Worm (Caenorhabditis elegans) whole organism, mixed stage, embryonic: ENCODE results near the gene K02F6.5.

ENCODE experiments used
- ces-1 ChIP-seq: fragments of 150-350 bp; optimal IDR thresholded peaks from 2 replicates; lab custom pipeline; 2014; ENCODE audit warnings: missing biosample characterization, missing genetic modification reagents, missing genetic modification characterization
- elt-1 ChIP-seq: sonication (generic microtip); optimal IDR thresholded peaks from 2 replicates; lab custom pipeline; 2017; ENCODE audit warnings: missing genetic modification characterization, mild to moderate bottlenecking, missing compliant biosample characterization, antibody characterized with exemption, moderate library complexity, borderline replicate concordance; ENCODE audit not compliant: insufficient read depth
- lin-13 ChIP-seq: fragments of 150-350 bp; optimal IDR thresholded peaks from 2 replicates; lab custom pipeline; 2014; ENCODE audit warnings: missing biosample characterization, missing genetic modification characterization
- mab-5 ChIP-seq: fragments of 150-350 bp; optimal IDR thresholded peaks from 2 replicates; lab custom pipeline; 2014; ENCODE audit warnings: missing biosample characterization, missing genetic modification characterization
- nhr-12 ChIP-seq: fragments of 150-350 bp; optimal IDR thresholded peaks from 2 replicates; lab custom pipeline; 2014; ENCODE audit warnings: missing biosample characterization, missing genetic modification characterization
- nhr-237 ChIP-seq: fragments of 150-350 bp; optimal IDR thresholded peaks from 2 replicates; lab custom pipeline; 2014; ENCODE audit warnings: missing biosample characterization, missing genetic modification characterization
- nhr-28 ChIP-seq: fragments of 150-350 bp; optimal IDR thresholded peaks from 2 replicates; lab custom pipeline; 2014; ENCODE audit warnings: missing biosample characterization, missing genetic modification characterization
- nhr-76 ChIP-seq: sonication (generic microtip); optimal IDR thresholded peaks from 2 replicates; lab custom pipeline; 2017; ENCODE audit warnings: missing biosample characterization, missing genetic modification characterization
- sem-2 ChIP-seq: fragments of 200-800 bp; sonication (Bioruptor generic); optimal IDR thresholded peaks from 2 replicates; lab custom pipeline; 2018; ENCODE audit warnings: mild to moderate bottlenecking, missing genetic modification characterization, missing compliant biosample characterization
- snpc-4 ChIP-seq: fragments of 150-350 bp; optimal IDR thresholded peaks from 2 replicates; lab custom pipeline; 2014; ENCODE audit warnings: missing biosample characterization, missing genetic modification characterization
- sptf-1 ChIP-seq: sonication (generic microtip); optimal IDR thresholded peaks from 2 replicates; lab custom pipeline; 2017; ENCODE audit warnings: mild to moderate bottlenecking, missing genetic modification characterization, moderate library complexity, missing compliant biosample characterization
- tbx-8 ChIP-seq: fragments of 200-800 bp; sonication (Bioruptor generic); optimal IDR thresholded peaks from 2 replicates; lab custom pipeline; 2018; ENCODE audit warnings: mild to moderate bottlenecking, missing genetic modification characterization, moderate library complexity, missing compliant biosample characterization
- unc-39 ChIP-seq: fragments of 150-350 bp; optimal IDR thresholded peaks from 2 replicates; lab custom pipeline; 2014; ENCODE audit warnings: missing biosample characterization, missing genetic modification characterization
- unc-62 ChIP-seq: fragments of 150-350 bp; optimal IDR thresholded peaks from 2 replicates; lab custom pipeline; 2014; ENCODE audit warnings: missing biosample characterization, missing genetic modification reagents, missing genetic modification characterization

DNA sequence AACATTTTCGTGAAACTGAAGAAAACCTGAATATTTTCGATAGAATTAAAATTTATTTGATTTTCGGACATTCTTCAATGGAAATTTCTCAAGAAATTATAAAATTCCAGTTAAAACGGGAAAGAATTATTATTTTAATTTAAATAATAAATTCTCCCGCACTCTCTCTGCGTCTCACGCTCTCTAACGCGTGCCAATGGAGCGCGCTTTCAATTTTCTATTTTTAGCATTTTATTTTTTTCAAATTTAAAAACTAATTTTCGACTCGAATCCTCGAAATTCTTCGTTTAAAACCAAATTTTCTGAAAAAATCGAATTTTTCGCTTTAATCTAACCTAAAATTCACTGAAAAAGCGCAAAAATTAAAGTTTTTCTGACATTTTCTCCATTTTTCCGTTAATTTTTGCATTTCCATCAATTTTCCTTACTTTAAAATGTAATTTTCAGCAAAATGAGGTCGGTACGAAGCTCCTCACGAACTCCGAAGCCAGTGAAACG is 30.1 kb upstream of the K02F6.5 start, which contains the start of gene gbas-1:
- TF ChIP-seq sptf-1 (tag; lab: Kevin White, UChicago) (no peak), lin-13 (tag; lab: Kevin White, UChicago) (no peak), snpc-4 (tag; lab: Kevin White, UChicago) (no peak), nhr-237 (peak; percentile 2), tbx-8 (no peak), nhr-76 (no peak), nhr-28 (tag; lab: Kevin White, UChicago) (no peak), ces-1 (peak; percentile 34), sem-2 (GFP tag; lab: Kevin White, UChicago) (no peak), elt-1 (tag; lab: Kevin White, UChicago) (no peak), nhr-12 (tag; lab: Kevin White, UChicago) (no peak), unc-39 (no peak), mab-5 (no peak), unc-62 (GFP tag; lab: Kevin White, UChicago) (no peak)
